Fruit fly (Drosophila melanogaster) whole organism, embryonic: ENCODE results near the gene CG17321.
A peak's percentile ranks its signal among the peaks of the same experiment; 100 is the strongest.

Experiments used
- Aef1 ChIP-seq: fragments of 200-800 bp; sonication (Bioruptor generic); IDR thresholded peaks from 3 replicates; pipeline ENCODE4 v1.3.6; 2022; ENCODE audit warnings: missing biosample characterization, missing genetic modification characterization
- Atf6 ChIP-seq: fragments of 200-800 bp; sonication (Bioruptor generic); IDR thresholded peaks from 2 replicates; pipeline ENCODE4 v1.3.6; 2022; ENCODE audit warnings: missing biosample characterization, missing genetic modification characterization
- Blimp-1 ChIP-seq: fragments of 200-800 bp; sonication (Bioruptor generic); optimal IDR thresholded peaks from 3 replicates; lab custom pipeline; 2018; ENCODE audit warnings: missing biosample characterization, missing genetic modification characterization, mild to moderate bottlenecking, moderate library complexity, missing genetic modification reagents
- CG1024 ChIP-seq: fragments of 200-800 bp; sonication (Bioruptor generic); IDR thresholded peaks from 2 replicates; pipeline ENCODE4 v1.3.6; 2022; ENCODE audit warnings: missing biosample characterization, missing genetic modification characterization
- CG12219 ChIP-seq: fragments of 200-800 bp; sonication (Bioruptor generic); optimal IDR thresholded peaks from 3 replicates; lab custom pipeline; 2018; ENCODE audit warnings: missing biosample characterization, mild to moderate bottlenecking, missing genetic modification characterization
- CG12942 ChIP-seq: fragments of 200-800 bp; sonication (Bioruptor generic); optimal IDR thresholded peaks from 3 replicates; lab custom pipeline; 2016; ENCODE audit warnings: missing biosample characterization, missing genetic modification characterization
- CG14441 ChIP-seq: fragments of 200-800 bp; sonication (Bioruptor generic); IDR thresholded peaks from 2 replicates; pipeline ENCODE4 v1.3.6; 2022; ENCODE audit warnings: missing biosample characterization, missing genetic modification characterization
- CG15514 ChIP-seq: fragments of 200-800 bp; sonication (Bioruptor generic); optimal IDR thresholded peaks from 3 replicates; lab custom pipeline; 2017; ENCODE audit warnings: missing biosample characterization, missing genetic modification characterization, mild to moderate bottlenecking, moderate library complexity, missing genetic modification reagents
- CG17912 ChIP-seq: fragments of 200-800 bp; sonication (Bioruptor generic); optimal IDR thresholded peaks from 2 replicates; lab custom pipeline; 2018; ENCODE audit warnings: missing biosample characterization, mild to moderate bottlenecking, missing genetic modification characterization
- CG18011 ChIP-seq: fragments of 200-800 bp; sonication (Bioruptor generic); optimal IDR thresholded peaks from 2 replicates; lab custom pipeline; 2017; ENCODE audit warnings: missing biosample characterization, missing genetic modification characterization, mild to moderate bottlenecking, moderate library complexity, missing genotype
- CG18764 ChIP-seq: fragments of 200-800 bp; sonication (Bioruptor generic); optimal IDR thresholded peaks from 3 replicates; lab custom pipeline; 2016; ENCODE audit warnings: missing biosample characterization, missing genetic modification characterization
- CG2202 ChIP-seq: fragments of 200-800 bp; sonication (Bioruptor generic); optimal IDR thresholded peaks from 2 replicates; lab custom pipeline; 2018; ENCODE audit warnings: missing biosample characterization, mild to moderate bottlenecking, missing genetic modification characterization
- CG3065 ChIP-seq: fragments of 200-800 bp; sonication (Bioruptor generic); optimal IDR thresholded peaks from 2 replicates; lab custom pipeline; 2016; ENCODE audit warnings: missing biosample characterization, missing genetic modification characterization
- CG32532 ChIP-seq: fragments of 200-800 bp; sonication (Bioruptor generic); IDR thresholded peaks from 2 replicates; pipeline ENCODE4 v1.3.6; 2022; ENCODE audit warnings: missing biosample characterization, missing genetic modification characterization
- CG3726 ChIP-seq: fragments of 200-800 bp; sonication (Bioruptor generic); IDR thresholded peaks from 3 replicates; pipeline ENCODE4, ENCODE4 v1.3.6; 2022; ENCODE audit warnings: missing biosample characterization, missing genetic modification characterization
- CG3847 ChIP-seq: fragments of 200-800 bp; sonication (Bioruptor generic); IDR thresholded peaks from 2 replicates; pipeline ENCODE4 v1.3.6; 2022; ENCODE audit warnings: missing biosample characterization, missing genetic modification characterization
- CG7987 ChIP-seq: fragments of 200-800 bp; sonication (Bioruptor generic); optimal IDR thresholded peaks from 2 replicates; lab custom pipeline; 2018; ENCODE audit warnings: missing biosample characterization, mild to moderate bottlenecking, missing genetic modification characterization, moderate library complexity
- CG9932 ChIP-seq: fragments of 200-800 bp; sonication (Bioruptor generic); IDR thresholded peaks from 2 replicates; pipeline ENCODE4 v1.3.6; 2022; ENCODE audit warnings: missing biosample characterization, missing genetic modification characterization
- CkIIα-i1 ChIP-seq: fragments of 200-800 bp; sonication (Bioruptor generic); IDR thresholded peaks from 2 replicates; pipeline ENCODE4 v1.3.6; 2022; ENCODE audit warnings: missing biosample characterization, missing genetic modification characterization
- Deaf1 ChIP-seq: fragments of 200-800 bp; optimal IDR thresholded peaks from 3 replicates; lab custom pipeline; 2019; ENCODE audit warnings: missing biosample characterization, mild to moderate bottlenecking, missing genetic modification characterization, moderate library complexity
- Dip2 ChIP-seq: fragments of 200-800 bp; sonication (Bioruptor generic); IDR thresholded peaks from 2 replicates; pipeline ENCODE4 v1.3.6; 2022; ENCODE audit warnings: missing biosample characterization, missing genetic modification characterization
- Dip3 ChIP-seq: fragments of 200-800 bp; sonication (Bioruptor generic); optimal IDR thresholded peaks from 3 replicates; lab custom pipeline; 2016; ENCODE audit warnings: missing biosample characterization, missing genetic modification characterization
- Dll ChIP-seq: fragments of 200-800 bp; sonication (Bioruptor generic); IDR thresholded peaks from 4 replicates; pipeline ENCODE4 v1.3.6; 2022; ENCODE audit warnings: missing biosample characterization, missing genetic modification characterization; ENCODE audit not compliant: partially characterized antibody
- Ets97D ChIP-seq: fragments of 200-800 bp; sonication (Bioruptor generic); optimal IDR thresholded peaks from 3 replicates; lab custom pipeline; 2016; ENCODE audit warnings: missing biosample characterization, missing genetic modification characterization
- HLH54F ChIP-seq: fragments of 200-800 bp; sonication (Bioruptor generic); optimal IDR thresholded peaks from 3 replicates; lab custom pipeline; 2016; ENCODE audit warnings: missing biosample characterization, missing genetic modification characterization
- Hand ChIP-seq: fragments of 200-800 bp; sonication (Bioruptor generic); optimal IDR thresholded peaks from 2 replicates; lab custom pipeline; 2017; ENCODE audit warnings: mild to moderate bottlenecking, missing biosample characterization, missing genetic modification reagents, missing genetic modification characterization
- Scr ChIP-seq: fragments of 200-800 bp; sonication (Bioruptor generic); IDR thresholded peaks from 2 replicates; pipeline ENCODE4 v1.3.6; 2022; ENCODE audit warnings: missing biosample characterization, missing genetic modification characterization; ENCODE audit not compliant: partially characterized antibody
- Sin3A ChIP-seq: fragments of >200 bp; optimal IDR thresholded peaks from 2 replicates; lab custom pipeline; 2018
- Spps ChIP-seq: fragments of 200-800 bp; sonication (Bioruptor generic); optimal IDR thresholded peaks from 2 replicates; lab custom pipeline; 2018; ENCODE audit warnings: missing biosample characterization, mild to moderate bottlenecking, missing genetic modification characterization
- ato ChIP-seq: fragments of 200-800 bp; sonication (Bioruptor generic); IDR thresholded peaks from 2 replicates; pipeline ENCODE4 v1.3.6; 2022; ENCODE audit warnings: missing biosample characterization, missing genetic modification characterization; ENCODE audit not compliant: partially characterized antibody
- ci ChIP-seq: fragments of 200-800 bp; sonication (Bioruptor generic); IDR thresholded peaks from 3 replicates; pipeline ENCODE4 v1.3.6; 2022; ENCODE audit warnings: missing biosample characterization, missing genetic modification characterization
- dmrt99B ChIP-seq: fragments of 200-800 bp; sonication (Bioruptor generic); optimal IDR thresholded peaks from 2 replicates; lab custom pipeline; 2018; ENCODE audit warnings: missing biosample characterization, mild to moderate bottlenecking, missing genetic modification characterization, moderate library complexity
- fd64A ChIP-seq: fragments of 200-800 bp; sonication (Bioruptor generic); optimal IDR thresholded peaks from 3 replicates; lab custom pipeline; 2018; ENCODE audit warnings: missing biosample characterization, mild to moderate bottlenecking, missing genetic modification characterization
- gce ChIP-seq: fragments of 200-800 bp; sonication (Bioruptor generic); IDR thresholded peaks from 3 replicates; pipeline ENCODE4 v1.3.6; 2022; ENCODE audit warnings: missing biosample characterization, missing genetic modification characterization
- gcm2 ChIP-seq: fragments of 200-800 bp; sonication (Bioruptor generic); optimal IDR thresholded peaks from 2 replicates; lab custom pipeline; 2016; ENCODE audit warnings: missing biosample characterization, missing genetic modification characterization
- lola ChIP-seq, 3 experiments: fragments of >200 bp in 2 of 3; fragments of 200-800 bp in 1 of 3; sonication (Bioruptor generic) in 1 of 3; optimal IDR thresholded peaks; 2 replicates each; lab custom pipeline; 2017 to 2019; ENCODE audit warnings: missing biosample characterization in 3 of 3, missing genetic modification characterization in 3 of 3, mild to moderate bottlenecking in 1 of 3, moderate library complexity in 1 of 3
- nmo ChIP-seq: fragments of 200-800 bp; sonication (Bioruptor generic); optimal IDR thresholded peaks from 2 replicates; lab custom pipeline; 2018; ENCODE audit warnings: missing biosample characterization, mild to moderate bottlenecking, missing genetic modification characterization, moderate library complexity
- odd ChIP-seq: fragments of 200-800 bp; sonication (Bioruptor generic); optimal IDR thresholded peaks from 2 replicates; lab custom pipeline; 2017; ENCODE audit warnings: missing biosample characterization, mild to moderate bottlenecking, missing genetic modification characterization
- row ChIP-seq: fragments of 200-800 bp; sonication (Bioruptor generic); IDR thresholded peaks from 3 replicates; pipeline ENCODE4 v1.3.6; 2022; ENCODE audit warnings: missing biosample characterization, missing genetic modification characterization
- salm ChIP-seq: fragments of 200-800 bp; sonication (Bioruptor generic); optimal IDR thresholded peaks from 2 replicates; lab custom pipeline; 2018; ENCODE audit warnings: missing biosample characterization, mild to moderate bottlenecking, missing genetic modification characterization
- sd ChIP-seq: fragments of 200-800 bp; sonication (Bioruptor generic); optimal IDR thresholded peaks from 3 replicates; lab custom pipeline; 2018; ENCODE audit warnings: missing biosample characterization, mild to moderate bottlenecking, missing genetic modification characterization, moderate library complexity
- sim ChIP-seq: fragments of 200-800 bp; sonication (Bioruptor generic); IDR thresholded peaks from 2 replicates; pipeline ENCODE4 v1.3.6; 2022; ENCODE audit warnings: missing biosample characterization, missing genetic modification characterization
- sima ChIP-seq: fragments of 200-800 bp; sonication (Bioruptor generic); optimal IDR thresholded peaks from 2 replicates; lab custom pipeline; 2016; ENCODE audit warnings: missing biosample characterization, missing genetic modification characterization
- slp2 ChIP-seq: fragments of 200-800 bp; sonication (Bioruptor generic); optimal IDR thresholded peaks from 2 replicates; lab custom pipeline; 2016; ENCODE audit warnings: missing biosample characterization, missing genetic modification characterization
- sob ChIP-seq: fragments of 200-800 bp; sonication (Bioruptor generic); IDR thresholded peaks from 2 replicates; pipeline ENCODE4 v1.3.6; 2022; ENCODE audit warnings: missing biosample characterization, missing genetic modification characterization
- sug ChIP-seq: fragments of 200-800 bp; optimal IDR thresholded peaks from 2 replicates; lab custom pipeline; 2019; ENCODE audit warnings: missing biosample characterization, mild to moderate bottlenecking, missing genetic modification characterization, moderate library complexity
- tap ChIP-seq: fragments of 200-800 bp; optimal IDR thresholded peaks from 3 replicates; lab custom pipeline; 2019; ENCODE audit warnings: missing biosample characterization, mild to moderate bottlenecking, missing genetic modification characterization, moderate library complexity
- toy ChIP-seq: fragments of 200-800 bp; sonication (Bioruptor generic); IDR thresholded peaks from 2 replicates; pipeline ENCODE4 v1.3.6; 2022; ENCODE audit warnings: missing biosample characterization, missing genetic modification characterization
- tup ChIP-seq: fragments of 200-800 bp; sonication (Bioruptor generic); optimal IDR thresholded peaks from 2 replicates; lab custom pipeline; 2016; ENCODE audit warnings: missing biosample characterization, mild to moderate bottlenecking, missing genetic modification characterization, moderate library complexity
- zfh2 ChIP-seq: fragments of 200-800 bp; sonication (Bioruptor generic); optimal IDR thresholded peaks from 2 replicates; lab custom pipeline; 2016; ENCODE audit warnings: missing biosample characterization, missing genetic modification characterization

Gene CG17321

DNA sequence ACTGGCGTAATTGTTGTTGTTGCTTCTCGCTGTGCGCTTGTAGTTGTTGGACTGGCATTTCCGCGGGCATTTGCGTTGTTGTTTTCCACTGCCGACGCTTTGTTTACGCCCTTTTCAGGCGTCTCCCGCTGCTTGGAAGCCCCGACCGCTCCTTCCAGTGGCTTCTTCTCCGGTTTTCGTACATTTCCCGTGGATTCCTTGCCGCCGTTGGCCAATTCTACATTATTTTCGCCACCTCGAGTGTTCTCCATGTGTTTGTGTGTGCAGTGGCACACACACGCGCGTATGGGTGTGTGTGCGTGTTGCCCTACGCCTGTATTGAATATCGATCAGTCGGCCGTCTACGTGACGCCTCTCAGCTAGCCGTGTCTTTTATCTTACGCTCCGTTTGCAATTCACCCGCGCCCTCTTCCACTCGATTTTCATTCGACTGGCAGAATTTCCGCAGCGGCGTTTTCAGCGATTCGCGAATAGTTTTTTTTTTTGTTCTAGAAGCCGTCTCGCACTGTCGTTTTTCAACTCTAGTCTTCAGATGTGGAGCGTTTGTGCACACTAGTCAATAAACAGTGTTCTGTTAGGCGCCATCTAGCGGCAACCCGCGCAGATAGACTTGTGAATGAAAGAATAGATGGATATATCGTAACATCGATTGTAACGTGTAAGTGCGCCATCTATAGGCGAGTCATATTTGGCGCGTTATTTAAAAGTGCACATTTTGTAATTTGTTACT lies 5.7 kb upstream of the CG17321 start, which contains the start of gene CG10600 (continued):
- peak; percentile 25; the same call in 1 of the 2 replicates for TF ChIP-seq toy (GFP tag; lab: Robert Waterston, UW)
- TF ChIP-seq tap, result peak; percentile 18
- TF ChIP-seq Dip3 (GFP tag; lab: Kevin White, UChicago), result peak; percentile 91
- peak; percentile 53 for TF ChIP-seq Aef1 (GFP tag; lab: Robert Waterston, UW)
- TF ChIP-seq gce, result peak; percentile 56; the same call in 1 of the 3 replicates
- TF ChIP-seq Hand, result no peak
- TF ChIP-seq CG14441 (GFP tag; lab: Robert Waterston, UW), result peak; percentile 63
- peak; percentile 95 for TF ChIP-seq CG15514 (GFP tag; lab: Kevin White, UChicago)
- TF ChIP-seq CG7987 (GFP tag; lab: Kevin White, UChicago), result peak; percentile 85
- TF ChIP-seq Blimp-1 (GFP tag; lab: Kevin White, UChicago), result no peak
- TF ChIP-seq CG12219 (GFP tag; lab: Kevin White, UChicago), result peak; percentile 33
- peak; percentile 19 for TF ChIP-seq Spps (tag; lab: Kevin White, UChicago)
- TF ChIP-seq nmo (GFP tag; lab: Kevin White, UChicago), result peak; percentile 62
- peak in 1 of 3 experiments; percentile 32 for TF ChIP-seq lola (GFP tag; optimal IDR thresholded peaks at IDR 0.05; lab: Kevin White, UChicago)
- no peak for TF ChIP-seq dmrt99B (tag; lab: Kevin White, UChicago)
- TF ChIP-seq CG12942 (GFP tag; lab: Kevin White, UChicago), result peak; percentile 86
- peak; percentile 90 for TF ChIP-seq HLH54F (GFP tag; lab: Kevin White, UChicago)
- TF ChIP-seq gcm2 (GFP tag; lab: Kevin White, UChicago), result peak; percentile 75
- peak; percentile 92 for TF ChIP-seq sob
- TF ChIP-seq CG32532 (GFP tag; lab: Robert Waterston, UW), result peak; percentile 86
- TF ChIP-seq odd (GFP tag; lab: Kevin White, UChicago), result peak; percentile 36
- TF ChIP-seq salm (tag; lab: Kevin White, UChicago), result no peak
- peak; percentile 10 for TF ChIP-seq fd64A (GFP tag; lab: Kevin White, UChicago)
- peak; percentile 59; the same call in 1 of the 2 replicates for TF ChIP-seq Atf6 (GFP tag; lab: Robert Waterston, UW)
- TF ChIP-seq Sin3A (lab: Kevin White, UChicago), result peak; percentile 87
- peak; percentile 94 for TF ChIP-seq Ets97D (GFP tag; lab: Kevin White, UChicago)
- TF ChIP-seq sd (tag; lab: Kevin White, UChicago), result no peak
- TF ChIP-seq Deaf1 (tag; lab: Kevin White, UChicago), result no peak
- peak; percentile 64 for TF ChIP-seq CG18011 (GFP tag; lab: Kevin White, UChicago)
- TF ChIP-seq sima (GFP tag; lab: Kevin White, UChicago), result peak; percentile 34
- TF ChIP-seq ci (GFP tag; lab: Robert Waterston, UW), result peak; percentile 90
- TF ChIP-seq Dip2 (GFP tag; lab: Robert Waterston, UW), result peak; percentile 84
- TF ChIP-seq sug (tag; lab: Kevin White, UChicago), result peak; percentile 80
- TF ChIP-seq CG17912 (GFP tag; lab: Kevin White, UChicago), result peak; percentile 83
- peak; percentile 63 for TF ChIP-seq slp2
- TF ChIP-seq CG1024 (GFP tag; lab: Robert Waterston, UW), result peak; percentile 69
- peak; percentile 84 for TF ChIP-seq CG3065 (GFP tag; lab: Kevin White, UChicago)
- TF ChIP-seq CG18764 (GFP tag; lab: Kevin White, UChicago), result peak; percentile 81
- peak; percentile 89 for TF ChIP-seq CG9932 (GFP tag; lab: Robert Waterston, UW)
- TF ChIP-seq Scr (GFP tag; lab: Robert Waterston, UW), result peak; percentile 78
- TF ChIP-seq row (GFP tag; lab: Robert Waterston, UW), result peak; percentile 55
- TF ChIP-seq CG2202 (tag; lab: Kevin White, UChicago), result peak; percentile 44
- TF ChIP-seq CG3726 (GFP tag; lab: Robert Waterston, UW), result no peak
- peak; percentile 87 for TF ChIP-seq tup
- peak; percentile 91 for TF ChIP-seq zfh2 (GFP tag; lab: Kevin White, UChicago)
- peak; percentile 76 for TF ChIP-seq Dll (GFP tag; lab: Robert Waterston, UW)
- no peak for TF ChIP-seq sim (GFP tag; lab: Robert Waterston, UW)
- TF ChIP-seq ato (GFP tag; lab: Robert Waterston, UW), result peak; percentile 90
- TF ChIP-seq CG3847 (GFP tag; lab: Robert Waterston, UW), result peak; percentile 93
- TF ChIP-seq CkIIα-i1 (GFP tag; lab: Robert Waterston, UW), result no peak
